Worm (Caenorhabditis elegans) whole organism, dauer: ENCODE measurements around the gene gop-1.

Source experiments
- unc-62 ChIP-seq: sonication (generic microtip); optimal IDR thresholded peaks from 2 replicates; lab custom pipeline; 2017; ENCODE audit warnings: missing biosample characterization, missing genetic modification reagents, missing genetic modification characterization

gop-1 gene

DNA sequence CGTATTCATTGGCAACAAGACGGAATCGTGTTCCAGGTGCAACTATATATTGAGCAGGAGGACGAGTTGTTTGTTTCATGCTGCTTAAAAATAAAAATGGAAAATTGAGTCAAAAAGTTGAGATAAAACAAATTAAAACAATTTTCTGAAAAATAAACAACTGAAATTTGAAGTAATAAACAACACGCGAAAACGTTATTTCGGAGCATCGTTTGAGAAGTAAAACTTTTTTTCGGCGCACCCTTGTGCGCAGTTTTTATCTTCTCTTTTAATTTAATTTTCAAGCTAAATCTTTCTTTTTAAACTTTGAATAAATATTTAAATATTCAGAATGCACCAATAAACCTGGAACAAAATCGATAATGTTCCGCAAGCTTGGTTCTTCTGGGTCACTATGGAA is at the start of gene gop-1, which contains the start of gene sumv-1:
TSS of gene gop-1 (plus strand) at position 331 of the 400 bp plus-strand sequence.
TSS of gene sumv-1 (minus strand) at position 80 of the 400 bp plus-strand sequence.
- TF ChIP-seq unc-62 (GFP tag; lab: Kevin White, UChicago): no peak

DNA sequence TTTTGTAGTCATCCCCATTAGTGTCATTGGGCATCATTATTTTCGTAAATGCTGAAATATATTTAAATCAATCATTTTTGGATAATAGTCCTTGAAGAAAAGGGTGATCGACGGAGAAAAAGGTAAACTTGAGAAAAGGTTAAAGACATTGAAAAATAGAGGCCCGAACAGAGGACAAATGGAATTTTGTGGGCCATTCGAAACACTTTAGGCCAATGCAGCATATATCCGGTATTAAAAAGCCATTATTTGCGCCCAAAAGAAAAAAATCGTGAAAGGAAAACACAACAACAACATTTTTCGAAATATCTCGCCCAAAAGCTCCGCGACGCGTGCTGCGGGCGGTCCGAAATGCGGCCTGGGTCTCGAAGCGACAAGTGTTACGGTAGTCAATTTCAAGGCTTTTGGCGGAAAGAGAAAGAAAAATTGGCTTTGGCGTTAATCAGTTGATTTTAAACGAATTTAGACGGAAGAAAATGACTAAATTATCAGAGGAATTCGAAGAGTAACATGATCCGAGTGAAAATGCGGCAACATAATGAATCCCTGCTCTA is 47.3 kb upstream of the gop-1 start, which contains the start of gene morc-1:
TSS of gene morc-1 (minus strand) at position 51 of the 554 bp plus-strand sequence.
- TF ChIP-seq unc-62 (GFP tag; lab: Kevin White, UChicago): no peak

DNA sequence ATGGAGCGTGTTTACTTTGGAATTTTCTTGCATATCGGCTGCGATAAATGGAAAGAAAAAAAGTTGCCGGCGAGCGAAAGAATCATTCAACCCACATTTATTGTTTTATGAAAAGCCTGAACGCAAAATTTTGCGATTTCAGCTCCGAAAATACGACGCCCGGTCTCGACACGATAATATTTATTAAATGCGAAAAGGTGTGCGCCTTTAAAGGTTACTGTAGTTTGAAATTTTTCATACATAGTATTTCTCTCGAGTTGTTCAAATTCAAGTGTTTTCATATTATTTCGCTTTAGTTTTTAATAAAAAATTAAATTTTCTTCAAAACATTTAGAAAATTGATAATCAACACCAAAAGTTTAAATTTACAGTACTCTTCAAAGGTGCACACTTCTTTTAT is 45.2 kb upstream of the gop-1 start, which contains the start of gene syx-16:
TSS of gene syx-16 (minus strand) at position 118 of the 400 bp plus-strand sequence.
- TF ChIP-seq unc-62 (GFP tag; lab: Kevin White, UChicago): no peak

DNA sequence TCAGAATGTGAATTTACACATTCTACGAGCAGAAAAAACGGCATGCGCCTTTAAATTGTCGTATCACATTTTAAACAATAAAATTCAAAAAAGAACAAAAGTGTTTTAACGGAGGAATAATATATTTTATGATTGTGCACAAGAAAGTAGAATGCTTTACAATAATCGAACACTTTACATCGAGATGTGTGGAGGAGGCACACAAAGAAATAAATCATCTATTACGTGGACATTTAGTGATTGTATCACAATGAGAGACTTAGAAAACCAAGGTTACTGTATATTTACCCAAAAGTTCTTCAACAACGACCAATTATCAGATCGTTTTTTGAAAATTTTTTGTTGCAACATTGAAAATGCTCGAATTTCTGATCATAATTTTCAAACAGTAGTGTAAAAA is 44.0 kb upstream of the gop-1 start:
- TF ChIP-seq unc-62 (GFP tag; lab: Kevin White, UChicago): no peak

DNA sequence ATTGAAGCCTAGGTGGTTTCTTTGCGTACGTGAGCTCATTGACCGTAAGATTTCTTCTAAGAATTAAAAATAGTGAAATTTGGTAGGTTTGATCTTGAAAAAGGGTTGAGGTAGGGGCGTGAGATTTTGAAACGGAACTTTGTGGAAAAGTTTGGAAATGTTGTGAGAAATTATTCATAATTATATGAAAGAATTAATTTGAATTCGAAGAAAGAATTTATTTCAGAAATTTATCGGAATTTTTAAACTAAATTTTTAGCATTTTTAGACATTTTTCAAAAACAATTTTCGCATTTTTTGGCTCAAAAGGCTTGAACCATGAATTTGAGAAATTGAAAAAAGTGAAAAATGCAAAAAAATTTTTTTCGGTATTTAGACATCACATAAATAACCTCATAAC is 40.1 kb upstream of the gop-1 start:
- TF ChIP-seq unc-62 (GFP tag; lab: Kevin White, UChicago): no peak

DNA sequence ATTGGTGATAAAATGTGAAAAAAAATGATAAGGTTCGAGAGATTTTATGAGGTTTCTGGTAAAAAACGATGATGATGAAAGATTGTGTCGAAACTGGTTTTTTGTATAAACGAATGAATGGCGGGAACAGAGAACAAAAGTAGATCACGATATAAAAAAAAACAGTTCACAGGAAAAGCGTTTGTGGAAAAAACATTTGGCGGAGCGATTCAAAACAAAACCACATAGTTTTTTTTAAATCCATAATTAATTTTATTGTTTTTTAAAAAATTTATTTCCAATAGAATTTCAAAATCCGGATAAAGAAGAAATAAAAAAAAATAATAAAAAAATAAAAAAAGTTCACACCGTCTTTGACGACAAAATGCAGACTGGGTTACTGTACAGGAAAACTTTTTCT is 38.9 kb upstream of the gop-1 start, which contains the start of gene ZC155.4:
TSS of gene ZC155.4 (minus strand) at position 101 of the 400 bp plus-strand sequence.
- TF ChIP-seq unc-62 (GFP tag; lab: Kevin White, UChicago): no peak

DNA sequence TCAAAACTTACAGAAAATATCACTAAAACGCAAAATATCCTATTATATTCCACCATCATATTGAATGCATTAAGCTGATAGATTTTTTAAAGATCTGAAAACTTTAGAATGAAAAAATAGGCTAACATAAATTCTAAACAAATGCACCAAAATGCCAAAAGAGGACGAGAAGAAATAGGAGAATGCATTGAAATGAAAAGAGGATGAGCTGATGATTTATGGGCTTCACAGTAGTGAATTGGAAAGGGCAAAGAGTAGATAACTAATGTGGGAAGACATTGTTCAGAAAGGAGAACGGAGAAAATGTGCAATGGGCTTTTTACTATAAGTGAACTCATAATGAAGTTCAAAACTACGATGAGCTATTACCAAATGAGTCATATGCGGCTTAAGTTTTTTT is 36.7 kb upstream of the gop-1 start, which contains the start of gene cutl-19:
TSS of gene cutl-19 (minus strand) at position 101 of the 400 bp plus-strand sequence.
- no peak for TF ChIP-seq unc-62 (GFP tag; lab: Kevin White, UChicago)

DNA sequence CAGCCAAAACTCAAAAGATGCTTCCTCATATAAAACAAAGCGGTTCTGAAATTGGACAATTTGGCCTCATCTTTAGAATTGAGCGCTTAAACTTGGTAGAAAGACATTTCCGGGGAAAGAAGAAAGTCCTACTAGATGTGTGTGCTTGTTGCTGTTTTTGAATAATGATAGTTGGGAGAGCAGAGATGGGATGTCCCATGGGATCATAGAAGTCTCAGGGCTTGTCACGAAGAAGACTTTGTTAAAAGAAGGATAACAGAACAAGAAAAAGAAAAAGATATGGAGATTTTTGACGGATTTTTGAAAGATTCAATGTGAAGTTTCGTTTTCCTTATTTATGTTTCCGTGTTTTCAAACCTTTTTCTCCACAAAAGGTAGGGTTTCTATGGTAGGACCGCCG is 35.6 kb upstream of the gop-1 start, which contains the start of gene ZC155.2:
TSS of gene ZC155.2 (plus strand) at position 301 of the 400 bp plus-strand sequence.
- no peak for TF ChIP-seq unc-62 (GFP tag; lab: Kevin White, UChicago)

DNA sequence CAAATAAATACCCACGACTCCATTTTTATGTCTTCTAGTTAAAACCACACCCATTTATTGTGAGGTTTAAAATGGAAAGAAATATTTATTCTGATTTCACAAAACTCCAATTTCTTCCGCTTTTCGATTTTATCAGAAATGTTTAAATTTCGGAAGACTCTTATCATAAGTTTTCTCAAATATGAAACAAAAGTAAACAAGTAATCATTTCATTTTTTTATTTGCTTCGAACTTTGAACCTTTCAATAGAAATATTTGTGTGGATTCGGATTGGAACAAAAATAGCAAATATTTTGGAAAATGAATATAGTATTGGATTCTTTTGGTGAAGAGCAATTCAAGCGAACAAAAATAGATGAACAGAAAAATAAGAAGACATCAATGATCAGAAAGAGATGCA is 32.4 kb upstream of the gop-1 start:
- no peak for TF ChIP-seq unc-62 (GFP tag; lab: Kevin White, UChicago)

DNA sequence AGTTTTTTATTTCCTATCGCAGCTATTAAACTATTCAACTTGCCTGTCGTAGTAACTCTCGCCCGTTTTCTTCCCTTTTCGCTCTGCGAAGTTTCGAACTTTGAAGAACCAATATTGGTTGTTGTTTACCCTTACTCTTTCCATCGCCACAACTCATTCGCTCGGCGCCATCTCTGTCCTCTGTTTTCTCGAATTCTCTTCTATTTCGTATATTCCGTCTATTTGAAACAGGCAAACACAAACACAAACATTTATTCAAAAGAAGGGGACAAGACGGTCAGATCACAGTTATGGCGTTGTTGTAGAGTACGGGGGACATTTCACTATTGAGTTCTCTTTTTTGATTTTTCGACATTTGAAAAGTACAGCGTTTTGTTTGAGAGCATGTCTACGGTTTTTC is 31.5 kb upstream of the gop-1 start:
- no peak for TF ChIP-seq unc-62 (GFP tag; lab: Kevin White, UChicago)

DNA sequence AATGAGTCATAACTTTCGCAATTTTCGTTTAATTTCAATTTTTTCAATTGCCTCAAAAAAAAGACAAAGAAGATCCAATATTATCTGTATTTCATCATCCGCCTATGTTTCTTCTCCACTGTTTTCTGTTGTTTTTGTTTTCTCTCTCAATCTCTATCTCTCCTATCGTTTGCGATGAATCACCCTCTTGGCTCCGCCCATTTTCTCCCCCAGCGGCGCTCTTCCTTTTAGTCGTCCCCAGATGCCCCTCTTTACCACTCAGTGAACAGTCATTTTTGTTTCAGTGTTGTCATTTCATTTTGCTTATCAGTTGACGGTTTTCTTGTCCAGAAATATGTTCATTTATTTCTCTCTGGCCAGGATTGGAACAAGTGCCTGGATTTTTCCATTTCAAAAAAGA is 29.3 kb upstream of the gop-1 start:
- no peak for TF ChIP-seq unc-62 (GFP tag; lab: Kevin White, UChicago)

DNA sequence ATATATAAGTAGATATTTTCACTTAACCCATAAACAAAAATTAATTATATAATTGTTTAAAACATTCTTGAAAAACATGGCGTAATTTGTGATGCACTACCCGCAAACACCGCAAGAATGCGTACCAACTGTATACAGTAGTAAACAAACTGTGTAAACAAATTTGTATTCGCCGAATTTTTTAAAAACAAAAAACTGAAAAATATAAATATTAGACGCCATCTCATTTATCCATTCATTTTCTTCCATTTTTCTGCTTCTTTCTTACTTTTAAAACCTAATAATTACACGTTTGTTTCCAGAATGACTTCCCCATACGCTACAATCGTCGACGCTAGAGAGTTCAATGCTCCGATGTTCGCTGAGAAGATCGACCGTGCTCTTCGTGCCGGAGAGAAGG is 28.9 kb upstream of the gop-1 start, which contains the start of gene nex-1:
TSS of gene nex-1 (plus strand) at position 301 of the 400 bp plus-strand sequence.
- no peak for TF ChIP-seq unc-62 (GFP tag; lab: Kevin White, UChicago)

DNA sequence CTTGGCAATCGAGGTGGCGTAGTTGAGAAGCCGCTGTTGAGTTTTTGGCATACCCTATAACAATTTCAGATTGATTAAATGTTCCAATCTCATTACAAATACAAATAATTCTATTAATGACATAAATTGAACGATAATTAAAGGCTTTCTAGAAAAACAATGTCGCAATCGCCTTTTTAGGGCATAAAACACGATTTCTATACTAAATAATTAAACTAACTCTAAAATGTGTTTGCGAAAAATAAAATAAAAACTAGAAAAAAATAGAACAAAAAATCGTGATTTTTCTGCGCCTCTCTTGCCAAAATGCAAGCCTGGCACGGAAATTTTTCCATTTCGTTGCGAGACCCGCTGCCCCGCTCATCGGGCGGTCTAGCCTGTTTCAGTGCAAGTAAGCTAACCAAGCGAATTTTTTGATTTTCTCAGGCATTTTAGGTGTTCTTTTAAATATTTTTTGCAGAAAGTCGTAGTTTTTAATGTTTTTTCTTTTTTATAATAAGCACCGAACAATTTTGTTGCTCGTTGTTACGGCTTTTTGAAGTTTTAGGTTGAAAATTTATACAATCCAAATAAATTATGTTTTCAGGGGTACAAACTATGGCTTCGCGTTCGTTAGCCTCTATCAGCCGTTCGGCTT is 26.3 kb upstream of the gop-1 start, which contains the start of the genes C34E10.12, C34E10.10 and atp-2:
TSS of gene C34E10.12 (minus strand) at position 51 of the 637 bp plus-strand sequence.
TSS of gene C34E10.10 (minus strand) at position 54 of the 637 bp plus-strand sequence.
TSS of gene atp-2 (plus strand) at position 587 of the 637 bp plus-strand sequence.
- TF ChIP-seq unc-62 (GFP tag; lab: Kevin White, UChicago): no peak

DNA sequence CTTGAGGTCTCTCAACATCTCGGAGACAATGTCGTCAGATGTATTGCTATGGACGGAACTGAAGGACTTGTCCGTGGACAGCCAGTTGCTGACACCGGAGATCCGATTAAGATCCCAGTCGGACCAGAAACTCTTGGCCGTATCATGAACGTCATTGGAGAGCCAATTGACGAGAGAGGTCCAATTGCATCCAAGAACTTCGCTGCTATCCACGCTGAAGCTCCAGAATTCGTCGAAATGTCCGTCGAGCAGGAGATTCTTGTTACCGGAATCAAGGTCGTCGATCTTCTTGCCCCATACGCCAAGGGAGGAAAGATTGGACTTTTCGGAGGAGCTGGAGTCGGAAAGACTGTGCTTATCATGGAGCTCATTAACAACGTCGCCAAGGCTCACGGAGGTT is 25.4 kb upstream of the gop-1 start:
- TF ChIP-seq unc-62 (GFP tag; lab: Kevin White, UChicago): no peak

DNA sequence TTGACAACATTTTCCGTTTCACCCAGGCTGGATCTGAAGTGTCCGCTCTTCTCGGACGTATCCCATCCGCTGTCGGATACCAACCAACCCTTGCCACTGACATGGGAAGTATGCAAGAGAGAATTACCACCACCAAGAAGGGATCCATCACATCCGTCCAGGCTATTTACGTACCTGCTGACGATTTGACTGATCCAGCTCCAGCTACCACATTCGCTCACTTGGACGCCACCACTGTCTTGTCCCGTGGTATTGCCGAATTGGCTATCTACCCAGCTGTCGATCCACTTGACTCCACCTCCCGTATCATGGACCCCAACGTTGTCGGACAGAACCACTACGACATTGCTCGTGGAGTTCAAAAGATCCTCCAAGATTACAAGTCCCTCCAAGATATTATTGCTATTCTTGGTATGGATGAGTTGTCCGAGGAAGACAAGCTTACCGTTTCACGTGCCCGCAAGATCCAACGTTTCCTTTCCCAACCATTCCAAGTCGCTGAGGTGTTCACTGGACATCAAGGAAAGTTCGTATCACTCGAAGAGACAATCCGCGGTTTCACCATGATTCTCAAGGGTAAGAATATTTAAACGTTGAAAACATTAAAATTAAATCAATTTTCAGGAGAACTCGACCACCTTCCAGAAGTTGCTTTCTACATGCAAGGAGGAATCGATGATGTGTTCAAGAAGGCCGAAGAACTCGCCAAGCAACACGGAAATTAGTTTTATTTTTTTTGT is 24.6 kb upstream of the gop-1 start:
- TF ChIP-seq unc-62 (GFP tag; lab: Kevin White, UChicago): no peak

DNA sequence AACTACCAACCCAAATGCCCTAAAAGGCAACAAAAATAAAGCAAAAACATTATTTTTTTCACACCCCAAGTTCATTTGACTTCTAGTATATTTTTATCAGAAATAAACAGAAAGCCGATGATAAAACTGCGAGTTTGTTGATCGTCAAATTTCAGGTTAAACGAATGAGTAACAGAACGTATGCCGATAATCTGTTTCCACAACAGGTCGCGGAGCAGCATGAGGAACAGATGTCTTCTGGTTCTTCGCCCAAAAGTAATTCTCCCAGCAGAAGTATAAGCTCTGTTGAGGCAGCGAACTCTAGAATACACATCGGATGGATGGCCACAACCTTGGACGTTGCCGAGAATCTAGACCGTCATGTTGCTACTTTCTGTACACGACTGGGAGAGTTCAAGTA is 23.8 kb upstream of the gop-1 start, which contains the start of gene prmt-5:
TSS of gene prmt-5 (plus strand) at position 141 of the 400 bp plus-strand sequence.
- TF ChIP-seq unc-62 (GFP tag; lab: Kevin White, UChicago): no peak
